Worm (Caenorhabditis elegans): ENCODE measurements around the gene Y37E11AR.7.

Y37E11AR.7 gene

ce11 chrIV:3740830-3741477 is 14.3 kb downstream of the Y37E11AR.7 start, which contains the start of gene nape-1:
Gene nape-1 (minus strand): TSS chrIV:3740880.
- TF ChIP-seq mxl-3 (GFP tag; optimal IDR thresholded peaks at IDR 0.05) (peak; percentile 55), nhr-6 (tag; optimal IDR thresholded peaks at IDR 0.05) (peak; percentile 22), dve-1 (tag; optimal IDR thresholded peaks at IDR 0.05; ENCODE audit: insufficient read depth) (peak; percentile 20), saeg-2 (GFP tag; IDR thresholded peaks at IDR 0.05) (no peak), Y5F2A.4 (GFP tag; optimal IDR thresholded peaks at IDR 0.05) (no peak), hlh-11 (tag; optimal IDR thresholded peaks at IDR 0.05) (peak; percentile 80), lsy-2 (tag; optimal IDR thresholded peaks at IDR 0.05) (peak in 1 of 2 experiments; percentile 62), pha-4 (GFP tag; IDR thresholded peaks at IDR 0.05) (peak; percentile 64; the same call in 1 of the 2 replicates), pha-4 (tag; optimal IDR thresholded peaks at IDR 0.05) (peak; percentile 92), spr-3 (GFP tag; optimal IDR thresholded peaks at IDR 0.05) (no peak), mep-1 (tag; optimal IDR thresholded peaks at IDR 0.05) (peak; percentile 53), zfp-2 (tag; optimal IDR thresholded peaks at IDR 0.05) (no peak), hmg-1.1 (GFP tag; IDR thresholded peaks at IDR 0.05) (peak; percentile 47; the same call in 1 of the 2 replicates), T26A8.4 (GFP tag; IDR thresholded peaks at IDR 0.05) (peak; percentile 35), hlh-30 (tag; optimal IDR thresholded peaks at IDR 0.05; ENCODE audit: insufficient read depth) (peak; percentile 63), mes-2 (tag; optimal IDR thresholded peaks at IDR 0.05; ENCODE audit: poor library complexity, severe bottlenecking) (peak; percentile 57), dpl-1 (GFP tag; optimal IDR thresholded peaks at IDR 0.05) (peak; percentile 29), fkh-10 (GFP tag; optimal IDR thresholded peaks at IDR 0.05) (peak; percentile 29), mdl-1 (tag; optimal IDR thresholded peaks at IDR 0.05) (peak in 1 of 2 experiments; percentile 80), nhr-28 (tag; optimal IDR thresholded peaks at IDR 0.05) (peak; percentile 94), hif-1 (tag; optimal IDR thresholded peaks at IDR 0.05) (peak in 1 of 2 experiments; percentile 55), rbr-2 (tag; optimal IDR thresholded peaks at IDR 0.05) (peak; percentile 12), egl-43 (GFP tag; IDR thresholded peaks at IDR 0.05) (peak; percentile 52; the same call in 1 of the 2 replicates), dmd-6 (GFP tag; IDR thresholded peaks at IDR 0.05) (peak; percentile 44; the same call in 1 of the 2 replicates), pqm-1 (tag; optimal IDR thresholded peaks at IDR 0.05) (peak; percentile 49), ceh-28 (tag; optimal IDR thresholded peaks at IDR 0.05) (no peak), madf-9 (GFP tag; conservative IDR thresholded peaks at IDR 0.05) (no peak), nhr-77 (tag; optimal IDR thresholded peaks at IDR 0.05) (peak; percentile 29), lin-38 (GFP tag; IDR thresholded peaks at IDR 0.05) (peak; percentile 72), daf-16 (GFP tag; optimal IDR thresholded peaks at IDR 0.05) (no peak), daf-16 (tag; optimal IDR thresholded peaks at IDR 0.05) (peak; percentile 67), madf-5 (GFP tag; IDR thresholded peaks at IDR 0.05) (no peak), aha-1 (tag) (peak; percentile 93), lin-13 (GFP tag; optimal IDR thresholded peaks at IDR 0.05) (peak; percentile 53)

ce11 chrIV:3738655-3739403 is 16.4 kb downstream of the Y37E11AR.7 start, which contains the start of gene nape-2:
Gene nape-2 (minus strand): TSS chrIV:3738925.
- TF ChIP-seq nhr-28 (tag; optimal IDR thresholded peaks at IDR 0.05) (peak; percentile 71), ztf-11 (tag; optimal IDR thresholded peaks at IDR 0.05) (no peak), nhr-111 (GFP tag; optimal IDR thresholded peaks at IDR 0.05) (no peak), lsy-2 (tag; optimal IDR thresholded peaks at IDR 0.05) (peak in 1 of 2 experiments; percentile 24), vab-7 (GFP tag; IDR thresholded peaks at IDR 0.05) (no peak), lin-38 (GFP tag; IDR thresholded peaks at IDR 0.05) (peak; percentile 76), F44E2.7 (GFP tag; IDR thresholded peaks at IDR 0.05) (no peak), Y48G9A.11 (GFP tag; IDR thresholded peaks at IDR 0.05) (no peak), lin-1 (GFP tag; IDR thresholded peaks at IDR 0.05) (no peak), lir-3 (tag; optimal IDR thresholded peaks at IDR 0.05) (no peak), snpc-1.2 (GFP tag; IDR thresholded peaks at IDR 0.05) (no peak), lim-7 (GFP tag; IDR thresholded peaks at IDR 0.05) (no peak), hlh-11 (tag; optimal IDR thresholded peaks at IDR 0.05) (peak; percentile 7), aly-2 (tag; optimal IDR thresholded peaks at IDR 0.05) (no peak), ZK546.5 (tag; optimal IDR thresholded peaks at IDR 0.05) (no peak), daf-8 (GFP tag; IDR thresholded peaks at IDR 0.05) (no peak), hlh-30 (tag; optimal IDR thresholded peaks at IDR 0.05; ENCODE audit: insufficient read depth) (no peak), dmd-6 (GFP tag; IDR thresholded peaks at IDR 0.05) (no peak), egl-27 (tag; optimal IDR thresholded peaks at IDR 0.05) (no peak), zfp-2 (tag; optimal IDR thresholded peaks at IDR 0.05) (no peak), lin-29 (GFP tag; IDR thresholded peaks at IDR 0.05) (no peak), lin-13 (GFP tag; optimal IDR thresholded peaks at IDR 0.05) (no peak)
